Worm (Caenorhabditis elegans): ENCODE measurements around the gene srxa-13.

ce11 chrV:13953191-13953590 is 23.6 kb downstream of the srxa-13 start, which contains the start of gene R10D12.8:
- TF ChIP-seq ceh-82 (tag; optimal IDR thresholded peaks at IDR 0.05) (no peak), ZK546.5 (tag; optimal IDR thresholded peaks at IDR 0.05) (no peak), nhr-43 (tag; optimal IDR thresholded peaks at IDR 0.05; ENCODE audit: poor library complexity, severe bottlenecking) (no peak), nhr-237 (tag; optimal IDR thresholded peaks at IDR 0.05) (no peak), daf-12 (tag; optimal IDR thresholded peaks at IDR 0.05) (no peak), fos-1 (tag; optimal IDR thresholded peaks at IDR 0.05) (no peak)

Measured in whole organism, L3 larva.